Worm (Caenorhabditis elegans): Measurements from ENCODE around the gene pcf-11.
A peak's percentile ranks its signal among the peaks of the same experiment; 100 is the strongest.

pcf-11 gene

DNA sequence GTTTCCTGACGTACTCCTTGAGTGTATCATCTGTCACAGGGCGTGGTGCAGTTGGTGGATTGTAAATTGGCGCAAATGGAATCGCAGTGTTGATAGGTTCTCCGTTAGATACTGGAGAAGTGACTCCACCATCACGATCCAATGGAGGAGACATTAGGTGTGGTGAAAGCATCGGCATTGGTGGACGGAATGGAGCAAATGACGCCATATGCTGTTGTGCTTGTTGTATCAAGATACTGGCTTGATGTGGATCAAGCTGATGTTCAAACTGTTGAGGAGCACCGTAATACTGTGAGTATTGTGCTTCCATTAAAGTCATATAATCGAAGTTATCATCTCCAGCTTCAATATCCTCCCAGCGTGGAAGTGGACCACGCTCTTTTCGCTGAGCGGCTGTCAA, 12.3 kb upstream of the pcf-11 start:
- TF ChIP-seq nhr-67 (tag; optimal IDR thresholded peaks at IDR 0.05), result no peak
- no peak for TF ChIP-seq fos-1 (tag; optimal IDR thresholded peaks at IDR 0.05)
- TF ChIP-seq snpc-4 (tag; optimal IDR thresholded peaks at IDR 0.05), result no peak
- no peak for TF ChIP-seq unc-39 (tag; optimal IDR thresholded peaks at IDR 0.05)
- no peak for TF ChIP-seq egl-5 (tag; optimal IDR thresholded peaks at IDR 0.05)
- TF ChIP-seq eor-1 (tag; optimal IDR thresholded peaks at IDR 0.05), result no peak
- TF ChIP-seq nhr-12 (tag; optimal IDR thresholded peaks at IDR 0.05), result no peak
- no peak for TF ChIP-seq ceh-82 (tag; optimal IDR thresholded peaks at IDR 0.05)
- TF ChIP-seq ceh-28 (tag; optimal IDR thresholded peaks at IDR 0.05), result no peak
- no peak for TF ChIP-seq R02D3.7 (tag; optimal IDR thresholded peaks at IDR 0.05)
- TF ChIP-seq lin-39 (tag; optimal IDR thresholded peaks at IDR 0.05), result no peak

- TF ChIP-seq nhr-43 (tag; optimal IDR thresholded peaks at IDR 0.05; ENCODE audit: poor library complexity, severe bottlenecking) (no peak), nhr-237 (tag; optimal IDR thresholded peaks at IDR 0.05) (no peak), aly-2 (tag; optimal IDR thresholded peaks at IDR 0.05) (no peak), nhr-25 (tag; optimal IDR thresholded peaks at IDR 0.05) (peak; percentile 91), eor-1 (tag; optimal IDR thresholded peaks at IDR 0.05) (no peak), fos-1 (tag; optimal IDR thresholded peaks at IDR 0.05) (peak; percentile 15), ceh-82 (tag; optimal IDR thresholded peaks at IDR 0.05) (no peak), nhr-11 (tag; optimal IDR thresholded peaks at IDR 0.05) (peak; percentile 89), unc-39 (tag; optimal IDR thresholded peaks at IDR 0.05) (no peak), elt-3 (tag; optimal IDR thresholded peaks at IDR 0.05) (no peak), ZK546.5 (tag; optimal IDR thresholded peaks at IDR 0.05) (no peak), unc-62 (GFP tag; optimal IDR thresholded peaks at IDR 0.05) (peak; percentile 51), lin-15B (tag; optimal IDR thresholded peaks at IDR 0.05) (peak; percentile 73), nhr-12 (tag; optimal IDR thresholded peaks at IDR 0.05) (no peak), nhr-76 (tag; optimal IDR thresholded peaks at IDR 0.05) (no peak), nfya-1 (tag; optimal IDR thresholded peaks at IDR 0.05; ENCODE audit: insufficient read depth) (peak; percentile 91), ama-1 (optimal IDR thresholded peaks at IDR 0.05) (peak; percentile 44), egl-5 (tag; optimal IDR thresholded peaks at IDR 0.05) (peak; percentile 26), pha-4 (tag; optimal IDR thresholded peaks at IDR 0.05) (peak; percentile 87), mdl-1 (tag; optimal IDR thresholded peaks at IDR 0.05) (peak; percentile 41), elt-2 (tag; optimal IDR thresholded peaks at IDR 0.05) (peak; percentile 66), lin-39 (tag; optimal IDR thresholded peaks at IDR 0.05) (peak; percentile 95), zag-1 (tag; optimal IDR thresholded peaks at IDR 0.05) (no peak), ceh-16 (tag; optimal IDR thresholded peaks at IDR 0.05) (peak; percentile 12), pqm-1 (tag; optimal IDR thresholded peaks at IDR 0.05) (peak; percentile 38), nhr-77 (tag; optimal IDR thresholded peaks at IDR 0.05) (no peak), jun-1 (tag; optimal IDR thresholded peaks at IDR 0.05) (peak; percentile 90), daf-12 (tag; optimal IDR thresholded peaks at IDR 0.05) (no peak), snpc-4 (tag; optimal IDR thresholded peaks at IDR 0.05) (peak; percentile 74), ceh-28 (tag; optimal IDR thresholded peaks at IDR 0.05) (peak; percentile 75), egl-27 (tag; optimal IDR thresholded peaks at IDR 0.05) (peak; percentile 64), elt-1 (tag; optimal IDR thresholded peaks at IDR 0.05) (peak; percentile 63), sea-2 (GFP tag; optimal IDR thresholded peaks at IDR 0.05) (no peak), mml-1 (tag; optimal IDR thresholded peaks at IDR 0.05) (no peak), nhr-67 (tag; optimal IDR thresholded peaks at IDR 0.05) (no peak), tbx-2 (tag; optimal IDR thresholded peaks at IDR 0.05) (peak; percentile 76), lsy-12 (tag; optimal IDR thresholded peaks at IDR 0.05) (peak; percentile 76), ztf-4 (tag; optimal IDR thresholded peaks at IDR 0.05) (peak; percentile 66), R02D3.7 (tag; optimal IDR thresholded peaks at IDR 0.05) (peak; percentile 55), nhr-23 (tag; optimal IDR thresholded peaks at IDR 0.05) (peak; percentile 83), ceh-9 (tag; optimal IDR thresholded peaks at IDR 0.05) (no peak), nhr-28 (tag; optimal IDR thresholded peaks at IDR 0.05) (no peak), ztf-11 (tag; optimal IDR thresholded peaks at IDR 0.05) (no peak), fkh-2 (tag; optimal IDR thresholded peaks at IDR 0.05) (no peak), fkh-10 (GFP tag; optimal IDR thresholded peaks at IDR 0.05) (peak; percentile 12), skn-1 (tag; optimal IDR thresholded peaks at IDR 0.05) (peak; percentile 38), hmg-11 (tag; optimal IDR thresholded peaks at IDR 0.05) (peak; percentile 93)
These were observed 10.8 kb upstream of the pcf-11 start for ce11 chrIII:5013915-5014346.

All from whole organism, L3 larva.